Fruit fly (Drosophila melanogaster): ENCODE results near the gene LManI.

The LManI gene

dm6 chr2L:10408122-10408576, 48.9 kb downstream of the LManI start, which contains the start of the genes Ip259 and RpS27A (continued):
- peak; percentile 83 for TF ChIP-seq CG32532 (GFP tag; IDR thresholded peaks at IDR 0.05)
- TF ChIP-seq Atf6 (GFP tag; IDR thresholded peaks at IDR 0.05) = peak; percentile 66
- TF ChIP-seq Kr (GFP tag; optimal IDR thresholded peaks at IDR 0.05) = no peak
- TF ChIP-seq Ptx1 (GFP tag; IDR thresholded peaks at IDR 0.05) = peak; percentile 71; the same call in 1 of the 2 replicates
- TF ChIP-seq amos (GFP tag; IDR thresholded peaks at IDR 0.05; ENCODE audit: partially characterized antibody) = peak; percentile 38; the same call in 1 of the 2 replicates
- TF ChIP-seq shn (GFP tag; optimal IDR thresholded peaks at IDR 0.05) = peak; percentile 70
- TF ChIP-seq CG5953 (GFP tag; IDR thresholded peaks at IDR 0.05) = peak; percentile 65; the same call in 1 of the 2 replicates
- TF ChIP-seq CG7987 (GFP tag; optimal IDR thresholded peaks at IDR 0.05) = peak; percentile 91
- peak; percentile 96 for TF ChIP-seq ssp (GFP tag; IDR thresholded peaks at IDR 0.05)
- peak; percentile 61 for TF ChIP-seq CG3065 (GFP tag; optimal IDR thresholded peaks at IDR 0.05)
- peak; percentile 75 for TF ChIP-seq onecut (GFP tag; IDR thresholded peaks at IDR 0.05)
- TF ChIP-seq Hr3 (GFP tag; optimal IDR thresholded peaks at IDR 0.05) = peak; percentile 33
- TF ChIP-seq CG10147 (GFP tag; optimal IDR thresholded peaks at IDR 0.05) = peak; percentile 66
- TF ChIP-seq Xbp1 (GFP tag; optimal IDR thresholded peaks at IDR 0.05) = peak; percentile 75
- TF ChIP-seq gt (GFP tag; IDR thresholded peaks at IDR 0.05) = no peak
- peak; percentile 75 for TF ChIP-seq zen (tag; optimal IDR thresholded peaks at IDR 0.05)
- peak; percentile 24 for TF ChIP-seq CG1602 (GFP tag; optimal IDR thresholded peaks at IDR 0.05)
- peak; percentile 89 for TF ChIP-seq bcd (GFP tag; optimal IDR thresholded peaks at IDR 0.05)
- peak; percentile 93 for TF ChIP-seq YL-1 (GFP tag; optimal IDR thresholded peaks at IDR 0.05)
- TF ChIP-seq dmrt11E (tag; optimal IDR thresholded peaks at IDR 0.05) = peak; percentile 71
- TF ChIP-seq bab2 (GFP tag; optimal IDR thresholded peaks at IDR 0.05) = peak; percentile 1
- TF ChIP-seq stc (GFP tag; IDR thresholded peaks at IDR 0.05) = peak; percentile 75
- no peak for TF ChIP-seq usp (GFP tag; optimal IDR thresholded peaks at IDR 0.05)
- TF ChIP-seq CG18476 (GFP tag; optimal IDR thresholded peaks at IDR 0.05) = peak; percentile 42
- TF ChIP-seq tna (GFP tag; IDR thresholded peaks at IDR 0.05; ENCODE audit: partially characterized antibody) = no peak; the same call in 1 of the 2 replicates
- TF ChIP-seq CG11696 (GFP tag; IDR thresholded peaks at IDR 0.05) = no peak
- peak; percentile 58 for TF ChIP-seq Nf-YB (GFP tag; optimal IDR thresholded peaks at IDR 0.05)
- TF ChIP-seq CG11247 (GFP tag; IDR thresholded peaks at IDR 0.05) = peak; percentile 68
- no peak for TF ChIP-seq jing (GFP tag; optimal IDR thresholded peaks at IDR 0.05)
- no peak for TF ChIP-seq h (optimal IDR thresholded peaks at IDR 0.05)
- TF ChIP-seq CG16863 (GFP tag; optimal IDR thresholded peaks at IDR 0.05) = peak; percentile 47
- TF ChIP-seq CG31365 (tag; optimal IDR thresholded peaks at IDR 0.05) = peak; percentile 42
- TF ChIP-seq lov (optimal IDR thresholded peaks at IDR 0.05) = no peak
- peak; percentile 93 for TF ChIP-seq lov (GFP tag; IDR thresholded peaks at IDR 0.05)
- 0 out of 2 replicates have a peak, but pooled peaks have one; percentile 59 for TF ChIP-seq rib (GFP tag; IDR thresholded peaks at IDR 0.05)
- TF ChIP-seq BtbVII (GFP tag; optimal IDR thresholded peaks at IDR 0.05) = peak; percentile 61
- no peak; the same call in 1 of the 3 replicates for TF ChIP-seq Mrtf (GFP tag; IDR thresholded peaks at IDR 0.05)
- TF ChIP-seq CG34224 (GFP tag; IDR thresholded peaks at IDR 0.05; ENCODE audit: partially characterized antibody) = no peak; the same call in 2 of the 3 replicates
- TF ChIP-seq NC2α (GFP tag; optimal IDR thresholded peaks at IDR 0.05) = peak; percentile 47
- peak; percentile 87 for TF ChIP-seq vvl (GFP tag; IDR thresholded peaks at IDR 0.05)
- TF ChIP-seq CG9817 (tag; optimal IDR thresholded peaks at IDR 0.05) = peak; percentile 70
- TF ChIP-seq esg (GFP tag; conservative IDR thresholded peaks at IDR 0.05) = peak; percentile 31; the same call in 1 of the 2 replicates
- peak; percentile 90 for TF ChIP-seq zfh1 (GFP tag; IDR thresholded peaks at IDR 0.05)
- peak; percentile 72 for TF ChIP-seq slbo (GFP tag; IDR thresholded peaks at IDR 0.05)
- peak; percentile 30; the same call in 1 of the 2 replicates for TF ChIP-seq CG42726 (GFP tag; IDR thresholded peaks at IDR 0.05; ENCODE audit: partially characterized antibody)
- no peak for TF ChIP-seq Xrp1 (GFP tag; IDR thresholded peaks at IDR 0.05)
- TF ChIP-seq Six4 (GFP tag; optimal IDR thresholded peaks at IDR 0.05) = peak; percentile 7
- no peak; the same call in 1 of the 3 replicates for TF ChIP-seq CG11456 (GFP tag; IDR thresholded peaks at IDR 0.05)
- peak; percentile 55 for TF ChIP-seq CG18011 (GFP tag; optimal IDR thresholded peaks at IDR 0.05)
- TF ChIP-seq B-H1 (GFP tag; IDR thresholded peaks at IDR 0.05) = peak; percentile 47; the same call in 2 of the 3 replicates
- TF ChIP-seq Sin3A (optimal IDR thresholded peaks at IDR 0.05) = no peak
- peak; percentile 40 for TF ChIP-seq gsb (GFP tag; IDR thresholded peaks at IDR 0.05)

Data from whole organism, embryonic.